Fruit fly (Drosophila melanogaster): ENCODE data around the gene INPP5E.

The INPP5E gene

dm6 chr3L:12271195-12271618 is 6.2 kb upstream of the INPP5E start, which contains the start of gene Pbgs (continued):
- TF ChIP-seq sc (optimal IDR thresholded peaks at IDR 0.05), result no peak
- TF ChIP-seq sc (GFP tag; optimal IDR thresholded peaks at IDR 0.05), result no peak
- TF ChIP-seq Sox100B (GFP tag; optimal IDR thresholded peaks at IDR 0.05), result peak; percentile 41
- peak; percentile 78 for TF ChIP-seq CG11504 (tag; optimal IDR thresholded peaks at IDR 0.05)
- TF ChIP-seq sd (tag; optimal IDR thresholded peaks at IDR 0.05), result no peak
- TF ChIP-seq Dbx (GFP tag; IDR thresholded peaks at IDR 0.05), result peak; percentile 35; the same call in 1 of the 3 replicates
- TF ChIP-seq CG10565 (GFP tag; optimal IDR thresholded peaks at IDR 0.05), result no peak
- TF ChIP-seq Usf (GFP tag; optimal IDR thresholded peaks at IDR 0.05), result no peak
- TF ChIP-seq dan (GFP tag; IDR thresholded peaks at IDR 0.05), result no peak
- TF ChIP-seq org-1 (GFP tag; optimal IDR thresholded peaks at IDR 0.05), result peak; percentile 27
- no peak for TF ChIP-seq Ssrp (tag; optimal IDR thresholded peaks at IDR 0.05)
- TF ChIP-seq peb (GFP tag; IDR thresholded peaks at IDR 0.05), result no peak
- peak; percentile 43; the same call in 1 of the 2 replicates for TF ChIP-seq Ada2b (GFP tag; IDR thresholded peaks at IDR 0.05)
- TF ChIP-seq vvl (GFP tag; IDR thresholded peaks at IDR 0.05), result peak; percentile 78
- TF ChIP-seq tgo (GFP tag; IDR thresholded peaks at IDR 0.05), result peak; percentile 34; the same call in 1 of the 3 replicates
- TF ChIP-seq CG11398 (GFP tag; optimal IDR thresholded peaks at IDR 0.05), result no peak
- TF ChIP-seq gcm (GFP tag; optimal IDR thresholded peaks at IDR 0.05), result peak; percentile 37
- TF ChIP-seq otp (GFP tag; IDR thresholded peaks at IDR 0.05), result no peak
- TF ChIP-seq CG17328 (GFP tag; IDR thresholded peaks at IDR 0.05), result peak; percentile 68
- TF ChIP-seq CG30020 (tag; optimal IDR thresholded peaks at IDR 0.05), result no peak
- peak; percentile 46; the same call in 1 of the 3 replicates for TF ChIP-seq ken (GFP tag; IDR thresholded peaks at IDR 0.05)
- TF ChIP-seq CG31441 (GFP tag; IDR thresholded peaks at IDR 0.05), result peak; percentile 68
- no peak for TF ChIP-seq aop (GFP tag; IDR thresholded peaks at IDR 0.05)
- TF ChIP-seq HLHmδ (GFP tag; optimal IDR thresholded peaks at IDR 0.05), result no peak
- TF ChIP-seq tll (GFP tag; optimal IDR thresholded peaks at IDR 0.05), result no peak
- TF ChIP-seq chm (GFP tag; IDR thresholded peaks at IDR 0.05), result no peak
- TF ChIP-seq CG10366 (GFP tag; IDR thresholded peaks at IDR 0.05), result 0 out of 2 replicates have a peak, but pooled peaks have one; percentile 7
- TF ChIP-seq jing (GFP tag; optimal IDR thresholded peaks at IDR 0.05), result no peak
- TF ChIP-seq nau (GFP tag; optimal IDR thresholded peaks at IDR 0.05), result no peak
- TF ChIP-seq CG32767 (GFP tag; IDR thresholded peaks at IDR 0.05), result no peak
- TF ChIP-seq Meics (GFP tag; optimal IDR thresholded peaks at IDR 0.05), result peak; percentile 57
- no peak for TF ChIP-seq CG6765 (GFP tag; optimal IDR thresholded peaks at IDR 0.05)
- no peak for TF ChIP-seq CG6272 (GFP tag; IDR thresholded peaks at IDR 0.05)
- peak; percentile 83 for TF ChIP-seq CG18262 (tag; optimal IDR thresholded peaks at IDR 0.05)
- TF ChIP-seq CG11695 (GFP tag; IDR thresholded peaks at IDR 0.05), result peak; percentile 64; the same call in 2 of the 3 replicates
- TF ChIP-seq HmgZ (tag; optimal IDR thresholded peaks at IDR 0.05), result no peak
- TF ChIP-seq D19B (GFP tag; optimal IDR thresholded peaks at IDR 0.05), result no peak
- no peak for TF ChIP-seq kni (GFP tag; optimal IDR thresholded peaks at IDR 0.05)
- TF ChIP-seq CG10209 (GFP tag; optimal IDR thresholded peaks at IDR 0.05), result peak; percentile 7
- TF ChIP-seq CG34422 (GFP tag; IDR thresholded peaks at IDR 0.05), result peak; percentile 48; the same call in 1 of the 3 replicates
- TF ChIP-seq ci (GFP tag; IDR thresholded peaks at IDR 0.05), result peak; percentile 76
- peak; percentile 36 for TF ChIP-seq CG15514 (GFP tag; optimal IDR thresholded peaks at IDR 0.05)
- no peak for TF ChIP-seq CG15479 (GFP tag; optimal IDR thresholded peaks at IDR 0.05)
- no peak for TF ChIP-seq CG18011 (GFP tag; optimal IDR thresholded peaks at IDR 0.05)
- no peak for TF ChIP-seq al (GFP tag; IDR thresholded peaks at IDR 0.05)
- no peak for TF ChIP-seq ham (GFP tag; IDR thresholded peaks at IDR 0.05)
- TF ChIP-seq CG3838 (GFP tag; optimal IDR thresholded peaks at IDR 0.05), result no peak
- TF ChIP-seq bcd (GFP tag; optimal IDR thresholded peaks at IDR 0.05), result no peak
- TF ChIP-seq CG4404 (GFP tag; IDR thresholded peaks at IDR 0.05), result no peak
- TF ChIP-seq Asciz (GFP tag; optimal IDR thresholded peaks at IDR 0.05), result peak; percentile 19
- no peak for TF ChIP-seq dati (GFP tag; IDR thresholded peaks at IDR 0.05)

Data from whole organism, embryonic.